Worm (Caenorhabditis elegans): ENCODE results near the gene hot-6.

Gene hot-6

ce11 chrV:11034748-11035147, 12.0 kb upstream of the hot-6 start, which contains the start of gene pptr-2:
TSS of gene pptr-2 (minus strand) at chrV:11034931.
- TF ChIP-seq nhr-71 (tag; optimal IDR thresholded peaks at IDR 0.05) (peak; percentile 64), nhr-76 (tag; optimal IDR thresholded peaks at IDR 0.05) (no peak), lin-14 (GFP tag; optimal IDR thresholded peaks at IDR 0.05) (peak; percentile 70), rnt-1 (tag; optimal IDR thresholded peaks at IDR 0.05) (peak; percentile 60), lsy-2 (tag; optimal IDR thresholded peaks at IDR 0.05) (peak in 1 of 2 experiments; percentile 1)

DNA sequence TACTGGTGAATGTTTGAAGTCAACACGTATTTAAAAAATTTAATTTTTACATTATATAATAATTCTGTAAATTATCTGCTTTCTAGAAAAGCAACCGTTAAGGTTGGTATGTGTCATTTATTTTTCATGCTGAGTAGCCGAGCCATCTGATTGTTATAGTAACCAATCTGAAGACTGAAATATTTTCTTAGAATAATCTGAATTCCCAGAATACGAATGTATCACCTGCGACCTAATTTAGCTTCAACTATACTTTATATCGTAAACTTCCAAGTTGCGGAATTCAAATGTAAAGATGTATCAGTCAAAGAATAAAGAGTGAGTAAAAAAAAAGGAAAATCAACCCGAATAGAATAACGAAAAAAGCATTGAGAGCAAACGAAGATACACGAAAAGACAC, 10.5 kb upstream of the hot-6 start:
- TF ChIP-seq grh-1 (GFP tag; IDR thresholded peaks at IDR 0.05) (no peak), hlh-4 (tag; optimal IDR thresholded peaks at IDR 0.05) (peak; percentile 94), ceh-90 (tag; optimal IDR thresholded peaks at IDR 0.05) (no peak), fkh-10 (GFP tag; optimal IDR thresholded peaks at IDR 0.05) (peak; percentile 2), nhr-47 (tag; optimal IDR thresholded peaks at IDR 0.05) (peak; percentile 34), fkh-8 (tag; optimal IDR thresholded peaks at IDR 0.05) (peak; percentile 47), unc-62 (GFP tag; optimal IDR thresholded peaks at IDR 0.05) (no peak), lin-13 (GFP tag; optimal IDR thresholded peaks at IDR 0.05) (no peak), Y116A8C.19 (tag; optimal IDR thresholded peaks at IDR 0.05; ENCODE audit: borderline replicate concordance) (no peak), snpc-4 (tag; optimal IDR thresholded peaks at IDR 0.05) (no peak), nhr-71 (tag; optimal IDR thresholded peaks at IDR 0.05) (peak; percentile 42), snu-23 (GFP tag; optimal IDR thresholded peaks at IDR 0.05) (no peak), efl-1 (optimal IDR thresholded peaks at IDR 0.05) (no peak), efl-1 (GFP tag; optimal IDR thresholded peaks at IDR 0.05 in 1 of 2) (no peak), unc-30 (tag; optimal IDR thresholded peaks at IDR 0.05) (no peak)

- TF ChIP-seq sptf-1 (tag; optimal IDR thresholded peaks at IDR 0.05) (no peak), dsc-1 (tag; optimal IDR thresholded peaks at IDR 0.05) (no peak), nhr-11 (tag; optimal IDR thresholded peaks at IDR 0.05) (no peak), irx-1 (tag; optimal IDR thresholded peaks at IDR 0.05) (no peak), unc-62 (GFP tag; optimal IDR thresholded peaks at IDR 0.05) (no peak), ces-1 (GFP tag; optimal IDR thresholded peaks at IDR 0.05) (no peak)
Measured at ce11 chrV:11030675-11031074, 7.9 kb upstream of the hot-6 start.

DNA sequence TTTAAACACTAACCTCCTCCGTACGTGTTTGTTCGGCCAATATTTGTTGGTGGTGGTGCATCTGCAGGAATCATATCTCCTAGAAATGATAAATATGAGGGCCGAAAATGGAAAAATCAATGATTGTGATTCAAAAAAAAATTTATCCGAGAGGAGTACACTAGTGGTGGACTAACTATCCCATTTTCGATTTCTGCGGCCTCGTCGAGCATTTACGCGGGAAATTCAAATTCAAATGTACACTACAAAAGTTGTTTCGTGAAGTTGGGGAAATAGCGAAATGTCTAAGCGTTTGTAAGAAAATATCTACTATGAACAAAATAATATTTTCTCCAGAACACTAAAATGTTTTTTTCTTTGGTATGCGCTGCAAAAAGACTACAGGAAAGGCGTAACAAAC, 6.6 kb upstream of the hot-6 start:
- TF ChIP-seq efl-1 (optimal IDR thresholded peaks at IDR 0.05): peak; percentile 95 to 97
- peak; percentile 93 to 99 for TF ChIP-seq efl-1 (GFP tag; optimal IDR thresholded peaks at IDR 0.05 in 1 of 2)
- TF ChIP-seq dpl-1 (GFP tag; optimal IDR thresholded peaks at IDR 0.05): peak; percentile 90 to 93 (median 93)
- no peak for TF ChIP-seq nhr-11 (tag; optimal IDR thresholded peaks at IDR 0.05)
- peak; percentile 72 for TF ChIP-seq nhr-19 (GFP tag; conservative IDR thresholded peaks at IDR 0.05)
- peak; percentile 63 for TF ChIP-seq elt-2 (tag; optimal IDR thresholded peaks at IDR 0.05)
- TF ChIP-seq C16A3.4 (tag; optimal IDR thresholded peaks at IDR 0.05): peak; percentile 52
- no peak for TF ChIP-seq unc-30 (tag; optimal IDR thresholded peaks at IDR 0.05)
- peak; percentile 42 for TF ChIP-seq fkh-8 (tag; optimal IDR thresholded peaks at IDR 0.05)
- peak; percentile 53 for TF ChIP-seq isw-1 (GFP tag; IDR thresholded peaks at IDR 0.05)
- no peak for TF ChIP-seq ces-1 (GFP tag; optimal IDR thresholded peaks at IDR 0.05)
- peak; percentile 55 for TF ChIP-seq ceh-8 (GFP tag; optimal IDR thresholded peaks at IDR 0.05)
- no peak for TF ChIP-seq unc-62 (GFP tag; optimal IDR thresholded peaks at IDR 0.05)
- no peak for TF ChIP-seq nhr-76 (tag; optimal IDR thresholded peaks at IDR 0.05)
- TF ChIP-seq lsy-2 (tag; optimal IDR thresholded peaks at IDR 0.05): peak; percentile 32 to 72
- TF ChIP-seq aha-1 (tag; optimal IDR thresholded peaks at IDR 0.05): no peak
- peak; percentile 78 for TF ChIP-seq dsc-1 (tag; optimal IDR thresholded peaks at IDR 0.05)
- peak; percentile 83 for TF ChIP-seq nhr-71 (tag; optimal IDR thresholded peaks at IDR 0.05)
- TF ChIP-seq ceh-88 (GFP tag; IDR thresholded peaks at IDR 0.05): no peak
- TF ChIP-seq C34B4.2 (tag; optimal IDR thresholded peaks at IDR 0.05): no peak
- 0 out of 2 replicates have a peak, but pooled peaks have one; percentile 48 for TF ChIP-seq mab-9 (GFP tag; IDR thresholded peaks at IDR 0.05)
- peak in 1 of 2 experiments; percentile 90 for TF ChIP-seq ztf-11 (tag; optimal IDR thresholded peaks at IDR 0.05)
- peak; percentile 62 for TF ChIP-seq grh-1 (GFP tag; IDR thresholded peaks at IDR 0.05)
- TF ChIP-seq nhr-77 (tag; optimal IDR thresholded peaks at IDR 0.05): no peak
- TF ChIP-seq egl-27 (tag; optimal IDR thresholded peaks at IDR 0.05): no peak
- TF ChIP-seq tbx-2 (tag; optimal IDR thresholded peaks at IDR 0.05): peak; percentile 80
- peak; percentile 90 for TF ChIP-seq ceh-90 (tag; optimal IDR thresholded peaks at IDR 0.05)
- peak; percentile 0 for TF ChIP-seq lin-39 (tag; optimal IDR thresholded peaks at IDR 0.05)
- TF ChIP-seq mep-1 (tag; optimal IDR thresholded peaks at IDR 0.05): peak; percentile 59
- no peak for TF ChIP-seq hpl-2 (GFP tag; optimal IDR thresholded peaks at IDR 0.05)
- no peak for TF ChIP-seq ceh-63 (GFP tag; optimal IDR thresholded peaks at IDR 0.05)
- peak; percentile 96 for TF ChIP-seq rnt-1 (tag; optimal IDR thresholded peaks at IDR 0.05)
- peak; percentile 88 for TF ChIP-seq nhr-90 (tag; optimal IDR thresholded peaks at IDR 0.05; ENCODE audit: poor library complexity)
- peak; percentile 72 for TF ChIP-seq C04F5.9 (tag; optimal IDR thresholded peaks at IDR 0.05)
- peak; percentile 86 for TF ChIP-seq nhr-47 (tag; optimal IDR thresholded peaks at IDR 0.05)
- TF ChIP-seq nhr-237 (tag; optimal IDR thresholded peaks at IDR 0.05): no peak
- TF ChIP-seq sptf-1 (tag; optimal IDR thresholded peaks at IDR 0.05): no peak
